Worm (Caenorhabditis elegans): ENCODE measurements around the gene C55A6.4.

Gene C55A6.4

DNA sequence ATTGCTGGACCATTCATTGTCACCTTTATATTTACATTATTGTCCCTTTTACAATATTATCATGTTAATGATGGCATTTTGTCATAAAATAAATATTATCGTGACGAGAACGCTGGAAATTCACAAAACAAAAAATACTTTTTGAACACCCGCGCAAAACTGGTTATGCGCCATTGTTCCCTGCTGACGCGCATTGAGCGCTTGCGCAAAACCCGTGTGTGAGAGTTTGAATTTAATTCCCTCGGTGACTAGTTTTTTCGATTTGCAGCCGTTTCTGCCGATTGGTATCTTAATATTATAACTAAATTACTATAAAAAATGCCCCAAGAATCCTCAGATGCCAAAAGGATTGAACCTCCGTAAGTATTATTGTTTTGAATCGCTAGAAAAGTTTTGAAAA lies 3.8 kb upstream of the C55A6.4 start, which contains the start of gene pafo-1 (continued):
- no peak for TF ChIP-seq egl-18 (GFP tag; IDR thresholded peaks at IDR 0.05)
- TF ChIP-seq ccch-3 (GFP tag; optimal IDR thresholded peaks at IDR 0.05): no peak
- peak; percentile 91 for TF ChIP-seq pbrm-1 (GFP tag; IDR thresholded peaks at IDR 0.05)
- TF ChIP-seq tbx-9 (tag; optimal IDR thresholded peaks at IDR 0.05; ENCODE audit: borderline replicate concordance): no peak
- peak; percentile 10 for TF ChIP-seq F10E7.11 (tag; optimal IDR thresholded peaks at IDR 0.05)
- TF ChIP-seq tbp1 (GFP tag; optimal IDR thresholded peaks at IDR 0.05): peak; percentile 66
- 0 out of 2 replicates have a peak, but pooled peaks have one; percentile 58 for TF ChIP-seq ztf-25 (GFP tag; IDR thresholded peaks at IDR 0.05)
- TF ChIP-seq zim-3 (tag; optimal IDR thresholded peaks at IDR 0.05): no peak
- no peak for TF ChIP-seq nhr-27 (tag; optimal IDR thresholded peaks at IDR 0.05)
- 0 out of 2 replicates have a peak, but pooled peaks have one; percentile 12 for TF ChIP-seq Y67H2A.10 (GFP tag; conservative IDR thresholded peaks at IDR 0.05)
- TF ChIP-seq unc-130 (GFP tag; optimal IDR thresholded peaks at IDR 0.05): peak; percentile 57
- peak; percentile 99 for TF ChIP-seq ztf-18 (tag; optimal IDR thresholded peaks at IDR 0.05)
- peak; percentile 72 for TF ChIP-seq hmg-20 (GFP tag; IDR thresholded peaks at IDR 0.05)
- TF ChIP-seq snpc-1.1 (tag; optimal IDR thresholded peaks at IDR 0.05; ENCODE audit: insufficient read depth): peak; percentile 47
- no peak for TF ChIP-seq sptf-2 (GFP tag; optimal IDR thresholded peaks at IDR 0.05)
- TF ChIP-seq lir-1 (GFP tag; conservative IDR thresholded peaks at IDR 0.05): 0 out of 2 replicates have a peak, but pooled peaks have one; percentile 42
- TF ChIP-seq D2030.7 (GFP tag; IDR thresholded peaks at IDR 0.05): peak; percentile 85
- no peak for TF ChIP-seq ceh-58 (GFP tag; IDR thresholded peaks at IDR 0.05)
- peak; percentile 74 for TF ChIP-seq F33H1.4 (GFP tag; IDR thresholded peaks at IDR 0.05)
- no peak for TF ChIP-seq hsf-1 (GFP tag; IDR thresholded peaks at IDR 0.05)
- peak; percentile 16 for TF ChIP-seq pha-4 (tag; optimal IDR thresholded peaks at IDR 0.05)
- peak; percentile 85 for TF ChIP-seq repo-1 (tag; optimal IDR thresholded peaks at IDR 0.05)
- TF ChIP-seq nhr-90 (tag; optimal IDR thresholded peaks at IDR 0.05): no peak
- TF ChIP-seq C06A6.2 (GFP tag; conservative IDR thresholded peaks at IDR 0.05): peak; percentile 78
- TF ChIP-seq B0035.1 (tag; optimal IDR thresholded peaks at IDR 0.05): peak; percentile 35
- TF ChIP-seq nfya-1 (tag; optimal IDR thresholded peaks at IDR 0.05; ENCODE audit: borderline replicate concordance, insufficient read depth): no peak
- peak; percentile 21 for TF ChIP-seq athp-1 (tag; optimal IDR thresholded peaks at IDR 0.05)
- TF ChIP-seq die-1 (tag; optimal IDR thresholded peaks at IDR 0.05): no peak
- TF ChIP-seq Y95B8A.8 (GFP tag; IDR thresholded peaks at IDR 0.05): peak; percentile 82
- TF ChIP-seq lag-1 (GFP tag; IDR thresholded peaks at IDR 0.05): no peak
- peak; percentile 88 for TF ChIP-seq ZK185.1 (tag; optimal IDR thresholded peaks at IDR 0.05; ENCODE audit: poor library complexity, severe bottlenecking)
- TF ChIP-seq hrde-1 (tag; optimal IDR thresholded peaks at IDR 0.05; ENCODE audit: borderline replicate concordance): peak; percentile 57
- TF ChIP-seq F39B2.1 (GFP tag; IDR thresholded peaks at IDR 0.05): no peak
- peak; percentile 57 for TF ChIP-seq snpc-3.4 (tag; optimal IDR thresholded peaks at IDR 0.05)
- no peak for TF ChIP-seq C17E4.6 (GFP tag; IDR thresholded peaks at IDR 0.05)
- TF ChIP-seq B0336.3 (GFP tag; IDR thresholded peaks at IDR 0.05): peak; percentile 92
- TF ChIP-seq nhr-179 (tag; optimal IDR thresholded peaks at IDR 0.05): no peak
- no peak for TF ChIP-seq zfh-2 (GFP tag; conservative IDR thresholded peaks at IDR 0.05)
- peak; percentile 35; the same call in 1 of the 2 replicates for TF ChIP-seq ceh-91 (GFP tag; IDR thresholded peaks at IDR 0.05)
- no peak for TF ChIP-seq lsy-27 (tag; optimal IDR thresholded peaks at IDR 0.05; ENCODE audit: borderline replicate concordance, insufficient read depth)
- TF ChIP-seq nfyb-1 (GFP tag; IDR thresholded peaks at IDR 0.05): peak; percentile 93
- peak; percentile 84 for TF ChIP-seq K11D2.4 (GFP tag; IDR thresholded peaks at IDR 0.05)
- peak; percentile 64 for TF ChIP-seq hmg-1.2 (GFP tag; IDR thresholded peaks at IDR 0.05)
- peak; percentile 54; the same call in 1 of the 2 replicates for TF ChIP-seq attf-6 (GFP tag; IDR thresholded peaks at IDR 0.05)
- TF ChIP-seq F22D6.2 (tag; optimal IDR thresholded peaks at IDR 0.05): peak; percentile 45
- no peak for TF ChIP-seq ceh-79 (tag; optimal IDR thresholded peaks at IDR 0.05)
- no peak for TF ChIP-seq aptf-2 (GFP tag; conservative IDR thresholded peaks at IDR 0.05)

Measured in whole organism, young adult.